Fruit fly (Drosophila melanogaster) whole organism, prepupa: Measurements from ENCODE around the gene Rab39.

Experiments used
- CG31627 ChIP-seq: fragments of 200-800 bp; sonication (Bioruptor generic); optimal IDR thresholded peaks from 3 replicates; lab custom pipeline; 2016; ENCODE audit warnings: missing biosample characterization, missing genetic modification characterization
- CG6163 ChIP-seq: fragments of 200-800 bp; sonication (Bioruptor generic); IDR thresholded peaks from 3 replicates; pipeline ENCODE4 v1.3.6; 2022; ENCODE audit warnings: missing biosample characterization, missing genetic modification characterization
- Eip93F ChIP-seq: fragments of 200-800 bp; sonication (Bioruptor generic); optimal IDR thresholded peaks from 2 replicates; lab custom pipeline; 2016; ENCODE audit warnings: missing biosample characterization, mild to moderate bottlenecking, missing genetic modification characterization
- Lpt ChIP-seq: fragments of 200-800 bp; sonication (Bioruptor generic); optimal IDR thresholded peaks from 3 replicates; lab custom pipeline; 2016; ENCODE audit warnings: missing biosample characterization, missing genetic modification characterization

- no peak for TF ChIP-seq Lpt (GFP tag; lab: Kevin White, UChicago)
- TF ChIP-seq Eip93F, result no peak
- TF ChIP-seq CG6163 (GFP tag; lab: Robert Waterston, UW), result no peak
- no peak for TF ChIP-seq CG31627 (GFP tag; lab: Kevin White, UChicago)
Measured at dm6 chrX:7707350-7708241, 27.1 kb upstream of the Rab39 start.
